Worm (Caenorhabditis elegans) whole organism, midembryonic: Measurements from ENCODE around the gene attf-2.

ENCODE experiments used
- T22C8.4 ChIP-seq: fragments of 200-800 bp; sonication (Bioruptor generic); IDR thresholded peaks from 2 replicates; pipeline ENCODE4 v1.3.6; 2022; ENCODE audit warnings: missing genetic modification characterization, missing compliant biosample characterization
- cog-1 ChIP-seq: sonication (generic microtip); optimal IDR thresholded peaks from 2 replicates; lab custom pipeline; 2016; ENCODE audit warnings: missing genetic modification characterization, missing compliant biosample characterization
- flt-1 ChIP-seq: fragments of 200-800 bp; sonication (Bioruptor generic); IDR thresholded peaks from 2 replicates; pipeline ENCODE4 v1.3.6; 2022; ENCODE audit warnings: missing genetic modification characterization, missing compliant biosample characterization
- klf-2 ChIP-seq: fragments of 200-800 bp; sonication (Bioruptor generic); conservative IDR thresholded peaks from 2 replicates; pipeline ENCODE4 v1.3.6; 2022; ENCODE audit warnings: missing genetic modification reagents, missing genetic modification characterization, missing compliant biosample characterization
- tab-1 ChIP-seq: fragments of 200-800 bp; sonication (Bioruptor generic); IDR thresholded peaks from 2 replicates; pipeline ENCODE4 v1.3.6; 2022; ENCODE audit warnings: missing genetic modification characterization, missing compliant biosample characterization
- ztf-23 ChIP-seq: fragments of 200-800 bp; sonication (Bioruptor generic); IDR thresholded peaks from 2 replicates; pipeline ENCODE4 v1.3.6; 2022; ENCODE audit warnings: missing genetic modification reagents, missing genetic modification characterization, missing compliant biosample characterization
- ztf-29 ChIP-seq: fragments of 200-800 bp; sonication (Bioruptor generic); IDR thresholded peaks from 2 replicates; pipeline ENCODE4 v1.3.6; 2022; ENCODE audit warnings: missing genetic modification reagents, missing genetic modification characterization, missing compliant biosample characterization

DNA sequence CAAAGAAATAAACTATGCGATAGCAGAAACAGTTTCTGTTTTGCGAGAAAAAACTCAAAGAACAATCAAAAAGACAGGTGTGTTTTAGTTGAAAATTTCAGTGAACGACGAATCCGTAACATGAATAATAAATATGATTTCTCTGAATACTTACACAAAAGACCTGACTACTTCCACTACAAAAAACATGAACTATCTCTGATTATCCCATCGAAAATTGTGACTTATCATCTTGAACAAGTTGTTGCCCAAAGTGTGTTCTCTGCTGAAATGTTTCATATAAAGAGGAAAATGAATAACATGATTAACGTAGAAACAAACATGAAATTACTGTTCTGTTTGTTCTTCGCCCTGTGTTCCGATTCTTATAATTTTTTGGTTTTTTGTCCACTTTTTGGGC is 29.2 kb downstream of the attf-2 start, which contains the start of gene ugt-36:
- TF ChIP-seq flt-1 (GFP tag; lab: Robert Waterston, UW) (no peak), tab-1 (GFP tag; lab: Robert Waterston, UW) (no peak), T22C8.4 (GFP tag; lab: Robert Waterston, UW) (no peak), cog-1 (tag; lab: Kevin White, UChicago) (no peak), ztf-29 (no peak), klf-2 (no peak), ztf-23 (GFP tag; lab: Robert Waterston, UW) (no peak)
